Worm (Caenorhabditis elegans) whole organism, L4/young adult: ENCODE measurements around the gene Y45F10D.15.

Experiments used
- W03F9.2 ChIP-seq: fragments of 150-350 bp; optimal IDR thresholded peaks from 2 replicates; lab custom pipeline; 2014; ENCODE audit warnings: missing biosample characterization, missing genetic modification characterization
- dao-5 ChIP-seq: sonication (generic microtip); optimal IDR thresholded peaks from 2 replicates; lab custom pipeline; 2016; ENCODE audit warnings: missing genotype, missing genetic modification characterization, moderate library complexity, missing compliant biosample characterization
- him-1 ChIP-seq: sonication (generic microtip); optimal IDR thresholded peaks from 2 replicates; lab custom pipeline; 2016; ENCODE audit warnings: missing genotype, missing genetic modification reagents, missing genetic modification characterization, missing compliant biosample characterization

The Y45F10D.15 gene

ce11 chrIV:13820862-13821261 is at the start of gene Y45F10D.15:
Gene Y45F10D.15, minus strand, starts transcription at chrIV:13820962.
- TF ChIP-seq him-1 (no peak), dao-5 (no peak), W03F9.2 (tag; lab: Kevin White, UChicago) (no peak)

DNA sequence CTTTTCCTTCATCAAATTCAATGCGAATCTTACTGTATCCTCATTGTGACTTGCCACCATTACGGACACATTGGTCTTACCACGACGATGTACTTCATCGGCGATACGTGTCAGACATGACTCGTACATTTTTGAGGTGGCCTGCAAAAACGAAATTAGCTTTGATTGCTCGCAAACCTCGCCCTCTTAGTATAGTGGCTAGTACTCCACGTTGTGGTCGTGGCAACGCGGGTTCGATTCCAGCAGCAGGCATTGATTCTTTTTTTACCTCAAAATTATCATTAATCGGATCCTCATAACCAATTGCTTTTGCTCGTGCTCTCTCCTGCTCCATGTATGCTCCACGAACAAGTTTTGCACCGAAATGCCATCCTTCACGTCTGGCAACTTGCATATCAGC is 49.3 kb upstream of the Y45F10D.15 start:
- no peak for TF ChIP-seq W03F9.2 (tag; lab: Kevin White, UChicago)

DNA sequence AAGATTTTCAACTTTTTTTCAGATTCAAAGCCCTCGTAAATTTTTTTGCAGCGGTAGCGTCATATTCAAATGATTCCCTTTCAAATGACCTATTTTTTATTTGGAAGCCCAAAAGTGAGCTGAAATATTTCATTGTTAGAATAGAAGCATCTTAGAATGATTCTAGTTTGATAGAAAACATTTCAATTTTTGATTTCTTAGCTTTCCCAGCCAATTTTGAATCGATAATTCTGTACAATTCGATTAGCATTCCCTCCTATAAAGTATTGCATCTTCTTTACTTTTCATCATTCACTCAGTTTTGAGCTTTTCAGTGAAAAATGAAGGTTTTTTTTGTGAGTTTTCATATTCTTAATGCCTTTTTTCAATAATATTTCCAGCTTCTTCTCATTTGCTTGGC is 46.0 kb upstream of the Y45F10D.15 start, which contains the start of gene B0513.90:
TSS of gene B0513.90 (plus strand) at position 301 of the 400 bp plus-strand sequence.
- TF ChIP-seq W03F9.2 (tag; lab: Kevin White, UChicago): no peak

DNA sequence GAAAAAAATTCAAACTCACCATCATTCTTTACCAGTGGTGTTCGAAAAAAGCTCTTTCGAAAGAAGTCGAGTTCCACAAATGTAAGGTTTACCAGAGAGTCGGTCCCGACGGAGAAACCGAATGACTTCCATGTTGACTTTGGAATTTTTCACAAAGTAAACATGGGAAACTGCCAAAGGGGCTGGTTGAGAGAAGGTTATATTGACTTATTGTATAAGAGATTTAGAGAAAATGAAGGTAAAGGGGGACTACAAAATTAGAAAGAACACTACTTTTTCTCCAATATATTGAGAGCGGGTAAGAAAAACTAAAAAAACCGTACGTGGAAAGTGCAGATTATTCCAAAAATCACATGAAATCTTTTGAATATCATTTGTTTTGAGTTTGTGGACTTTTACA is 44.4 kb upstream of the Y45F10D.15 start, which contains the start of gene vamp-8:
TSS of gene vamp-8 (minus strand) at position 25 of the 400 bp plus-strand sequence.
- TF ChIP-seq him-1: no peak
- no peak for TF ChIP-seq dao-5
- no peak for TF ChIP-seq W03F9.2 (tag; lab: Kevin White, UChicago)

- TF ChIP-seq W03F9.2 (tag; lab: Kevin White, UChicago) (no peak), him-1 (no peak), dao-5 (no peak)
Measured at ce11 chrIV:13860459-13860858, 39.7 kb upstream of the Y45F10D.15 start.

- TF ChIP-seq W03F9.2 (tag; lab: Kevin White, UChicago) (no peak), dao-5 (no peak), him-1 (no peak)
Measured at ce11 chrIV:13838296-13838695, 17.5 kb upstream of the Y45F10D.15 start.

DNA sequence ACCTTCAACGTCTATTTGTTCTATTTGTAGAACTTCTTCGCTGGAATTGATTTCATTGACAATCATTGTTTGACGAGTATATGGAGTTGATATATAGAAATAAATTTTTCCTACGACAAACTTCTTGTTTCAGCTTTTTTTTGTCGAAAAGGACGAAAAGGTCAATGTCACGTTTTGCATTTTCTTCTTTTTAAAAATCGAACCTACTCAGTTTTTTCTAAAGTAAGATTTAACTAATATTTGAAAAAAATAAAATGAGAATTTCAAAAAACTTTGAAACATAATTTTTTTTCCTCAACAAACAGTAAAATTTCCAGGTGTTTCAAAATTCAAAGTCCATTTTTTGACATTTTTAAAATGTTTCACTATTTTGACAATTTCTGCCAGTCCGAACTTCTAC is 15.5 kb upstream of the Y45F10D.15 start, which contains the start of gene H08M01.1:
TSS of gene H08M01.1 (minus strand) at position 101 of the 400 bp plus-strand sequence.
- no peak for TF ChIP-seq W03F9.2 (tag; lab: Kevin White, UChicago)
- TF ChIP-seq him-1: no peak
- no peak for TF ChIP-seq dao-5

- TF ChIP-seq him-1 (no peak), W03F9.2 (tag; lab: Kevin White, UChicago) (no peak)
Measured at ce11 chrIV:13834394-13835129, 13.8 kb upstream of the Y45F10D.15 start.

ce11 chrIV:13827586-13827985 is 6.8 kb upstream of the Y45F10D.15 start, which contains the start of gene rga-5:
Gene rga-5, plus strand, starts transcription at chrIV:13827886.
- no peak for TF ChIP-seq W03F9.2 (tag; lab: Kevin White, UChicago)
- no peak for TF ChIP-seq dao-5
- no peak for TF ChIP-seq him-1

- no peak for TF ChIP-seq him-1
- peak; percentile 46 for TF ChIP-seq W03F9.2 (tag; lab: Kevin White, UChicago)
Measured at ce11 chrIV:13826363-13826762, 5.6 kb upstream of the Y45F10D.15 start.

- TF ChIP-seq dao-5 (no peak), W03F9.2 (tag; lab: Kevin White, UChicago) (no peak), him-1 (no peak)
Measured at ce11 chrIV:13807724-13808123, 13.0 kb downstream of the Y45F10D.15 start, which contains the start of gene Y45F10D.14. Gene Y45F10D.14, minus strand, starts transcription at chrIV:13807824.

DNA sequence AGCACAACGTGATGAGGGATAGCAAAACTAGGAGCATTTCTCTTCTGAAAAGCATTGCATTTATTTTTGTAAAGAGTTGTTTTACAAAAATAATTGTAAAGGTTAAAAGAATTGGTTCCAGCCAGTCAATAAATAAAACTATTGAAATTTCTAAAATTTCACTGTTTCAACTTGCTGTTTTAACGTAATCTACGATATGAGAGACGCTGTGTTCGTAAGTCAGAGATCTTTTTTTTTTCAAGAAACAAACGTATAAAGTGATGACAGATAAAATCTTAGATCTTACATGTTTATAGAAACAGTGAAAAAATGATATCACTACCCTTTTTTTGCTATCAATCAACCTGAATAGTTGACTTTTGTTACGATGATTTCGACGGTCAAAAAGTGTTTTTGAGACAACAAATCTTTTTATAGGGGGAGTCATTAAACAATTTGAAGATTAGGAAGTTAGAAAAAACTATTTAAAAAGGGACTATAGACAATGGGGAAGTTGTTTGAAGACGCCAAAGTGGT is 22.8 kb downstream of the Y45F10D.15 start, which contains the start of gene Y45F10D.6:
TSS of gene Y45F10D.6 (minus strand) at position 51 of the 516 bp plus-strand sequence.
- no peak for TF ChIP-seq him-1
- no peak for TF ChIP-seq W03F9.2 (tag; lab: Kevin White, UChicago)
- no peak for TF ChIP-seq dao-5

ce11 chrIV:13795249-13795909 is 25.4 kb downstream of the Y45F10D.15 start:
- TF ChIP-seq W03F9.2 (tag; lab: Kevin White, UChicago) (no peak), him-1 (no peak), dao-5 (no peak)

- TF ChIP-seq W03F9.2 (tag; lab: Kevin White, UChicago): peak; percentile 43
- TF ChIP-seq him-1: no peak
Measured at ce11 chrIV:13788652-13789051, 32.1 kb downstream of the Y45F10D.15 start, which contains the start of the genes sas-6 and Y45F10D.7. Gene sas-6, minus strand, starts transcription at chrIV:13788731. Gene Y45F10D.7, plus strand, starts transcription at chrIV:13788907.

ce11 chrIV:13786690-13787089 is 34.1 kb downstream of the Y45F10D.15 start, which contains the start of gene icap-1:
Gene icap-1, minus strand, starts transcription at chrIV:13786961.
- TF ChIP-seq W03F9.2 (tag; lab: Kevin White, UChicago) (no peak), him-1 (no peak), dao-5 (no peak)
